Worm (Caenorhabditis elegans) whole organism, L1 larva: Measurements from ENCODE around the gene cest-9.2.

ENCODE experiments used
- C04F5.9 ChIP-seq: sonication (generic microtip); optimal IDR thresholded peaks from 2 replicates; lab custom pipeline; 2016; ENCODE audit warnings: missing genetic modification characterization, missing compliant biosample characterization
- C16A3.4 ChIP-seq: fragments of 150-350 bp; optimal IDR thresholded peaks from 2 replicates; lab custom pipeline; 2014; ENCODE audit warnings: missing biosample characterization, missing genetic modification characterization
- Y116A8C.19 ChIP-seq: sonication (generic microtip); optimal IDR thresholded peaks from 2 replicates; lab custom pipeline; 2016; ENCODE audit warnings: missing compliant biosample characterization, missing genetic modification characterization, borderline replicate concordance
- aly-2 ChIP-seq: fragments of 150-350 bp; optimal IDR thresholded peaks from 2 replicates; lab custom pipeline; 2014; ENCODE audit warnings: missing biosample characterization, missing genetic modification characterization
- ama-1 ChIP-seq: fragments of 150-350 bp; optimal IDR thresholded peaks from 2 replicates; lab custom pipeline; 2014
- blmp-1 ChIP-seq: fragments of 150-350 bp; optimal IDR thresholded peaks from 2 replicates; lab custom pipeline; 2014; ENCODE audit warnings: missing biosample characterization, missing genetic modification characterization
- ceh-63 ChIP-seq: fragments of 200-800 bp; sonication (Bioruptor generic); optimal IDR thresholded peaks from 2 replicates; lab custom pipeline; 2018; ENCODE audit warnings: mild to moderate bottlenecking, missing genetic modification characterization, missing compliant biosample characterization
- ceh-82 ChIP-seq, 3 experiments: fragments of 150-350 bp in 1 of 3; sonication (generic microtip) in 2 of 3; optimal IDR thresholded peaks; 2 replicates each; lab custom pipeline; 2014 to 2017; ENCODE audit warnings: missing biosample characterization in 3 of 3, missing genetic modification characterization in 3 of 3
- ceh-88 ChIP-seq: fragments of 200-800 bp; sonication (Bioruptor generic); IDR thresholded peaks from 2 replicates; pipeline ENCODE4 v1.3.6; 2022; ENCODE audit warnings: missing genetic modification characterization, missing compliant biosample characterization
- ceh-90 ChIP-seq: sonication (generic microtip); optimal IDR thresholded peaks from 2 replicates; lab custom pipeline; 2016; ENCODE audit warnings: missing genetic modification characterization, missing compliant biosample characterization
- dpl-1 ChIP-seq, 3 experiments: fragments of 150-350 bp in 2 of 3; sonication (generic microtip) in 1 of 3; optimal IDR thresholded peaks; 2 replicates each; lab custom pipeline; 2014 to 2017; ENCODE audit warnings: missing biosample characterization in 3 of 3, missing genetic modification characterization in 3 of 3, missing genetic modification reagents in 3 of 3
- fkh-10 ChIP-seq: sonication (generic microtip); optimal IDR thresholded peaks from 2 replicates; lab custom pipeline; 2017; ENCODE audit warnings: missing biosample characterization, missing genetic modification reagents, missing genetic modification characterization
- fkh-4 ChIP-seq: sonication (generic microtip); optimal IDR thresholded peaks from 2 replicates; lab custom pipeline; 2016; ENCODE audit warnings: missing compliant biosample characterization, missing genetic modification characterization, borderline replicate concordance
- fkh-8 ChIP-seq: sonication (generic microtip); optimal IDR thresholded peaks from 2 replicates; lab custom pipeline; 2016; ENCODE audit warnings: mild to moderate bottlenecking, missing genetic modification characterization, missing compliant biosample characterization
- hlh-17 ChIP-seq: fragments of 200-800 bp; sonication (Bioruptor generic); optimal IDR thresholded peaks from 2 replicates; lab custom pipeline; 2018; ENCODE audit warnings: missing genetic modification characterization, mild to moderate bottlenecking, missing compliant biosample characterization, moderate library complexity, borderline replicate concordance
- hlh-4 ChIP-seq: sonication (generic microtip); optimal IDR thresholded peaks from 2 replicates; lab custom pipeline; 2016; ENCODE audit warnings: mild to moderate bottlenecking, missing genetic modification characterization, missing compliant biosample characterization
- isw-1 ChIP-seq: fragments of 200-800 bp; sonication (Bioruptor generic); IDR thresholded peaks from 2 replicates; pipeline ENCODE4 v1.3.6; 2022; ENCODE audit warnings: missing genetic modification characterization, missing compliant biosample characterization
- lin-14 ChIP-seq: fragments of 200-800 bp; sonication (Bioruptor generic); optimal IDR thresholded peaks from 2 replicates; lab custom pipeline; 2018; ENCODE audit warnings: mild to moderate bottlenecking, missing genetic modification characterization, moderate library complexity, missing compliant biosample characterization
- lin-15B ChIP-seq: fragments of 150-350 bp; sonication (generic microtip); optimal IDR thresholded peaks from 3 replicates; lab custom pipeline; 2014; ENCODE audit warnings: missing biosample characterization, missing genetic modification characterization
- lir-3 ChIP-seq: sonication (generic microtip); optimal IDR thresholded peaks from 2 replicates; lab custom pipeline; 2016; ENCODE audit warnings: mild to moderate bottlenecking, missing genetic modification characterization, moderate library complexity, missing compliant biosample characterization; ENCODE audit not compliant: poor library complexity
- mab-9 ChIP-seq: fragments of 200-800 bp; sonication (Bioruptor generic); IDR thresholded peaks from 2 replicates; pipeline ENCODE4 v1.3.6; 2022; ENCODE audit warnings: missing genetic modification reagents, missing genetic modification characterization, missing compliant biosample characterization
- mdl-1 ChIP-seq, 2 experiments: fragments of 150-350 bp; optimal IDR thresholded peaks; 2 replicates each; lab custom pipeline; 2014 to 2017; ENCODE audit warnings: missing biosample characterization in 2 of 2, missing genetic modification characterization in 2 of 2, inconsistent platforms in 1 of 2
- mef-2 ChIP-seq: fragments of 150-350 bp; optimal IDR thresholded peaks from 2 replicates; lab custom pipeline; 2014; ENCODE audit warnings: missing biosample characterization, missing genetic modification characterization
- mep-1 ChIP-seq: fragments of 150-350 bp; optimal IDR thresholded peaks from 2 replicates; lab custom pipeline; 2014; ENCODE audit warnings: missing biosample characterization, missing genetic modification characterization
- nhr-11 ChIP-seq: fragments of 150-350 bp; optimal IDR thresholded peaks from 2 replicates; lab custom pipeline; 2014; ENCODE audit warnings: missing biosample characterization, missing genetic modification characterization
- nhr-12 ChIP-seq: sonication (generic microtip); optimal IDR thresholded peaks from 2 replicates; lab custom pipeline; 2017; ENCODE audit warnings: missing biosample characterization, missing genetic modification characterization
- nhr-71 ChIP-seq: sonication (generic microtip); optimal IDR thresholded peaks from 2 replicates; lab custom pipeline; 2016; ENCODE audit warnings: mild to moderate bottlenecking, missing genetic modification characterization, moderate library complexity, missing compliant biosample characterization
- nhr-76 ChIP-seq: sonication (generic microtip); optimal IDR thresholded peaks from 2 replicates; lab custom pipeline; 2017; ENCODE audit warnings: missing biosample characterization, missing genetic modification characterization
- nhr-90 ChIP-seq: sonication (generic microtip); optimal IDR thresholded peaks from 2 replicates; lab custom pipeline; 2016; ENCODE audit warnings: mild to moderate bottlenecking, missing genetic modification characterization, missing compliant biosample characterization; ENCODE audit not compliant: poor library complexity
- pag-3 ChIP-seq: sonication (generic microtip); optimal IDR thresholded peaks from 2 replicates; lab custom pipeline; 2017; ENCODE audit warnings: missing genetic modification characterization, mild to moderate bottlenecking, missing compliant biosample characterization, antibody characterized with exemption, borderline replicate concordance; ENCODE audit not compliant: insufficient read depth
- pax-3 ChIP-seq: fragments of 200-800 bp; sonication (Bioruptor generic); optimal IDR thresholded peaks from 2 replicates; lab custom pipeline; 2018; ENCODE audit warnings: mild to moderate bottlenecking, missing genetic modification characterization, moderate library complexity, missing compliant biosample characterization
- skn-1 ChIP-seq: fragments of 150-350 bp; optimal IDR thresholded peaks from 2 replicates; lab custom pipeline; 2014; ENCODE audit warnings: missing biosample characterization, missing genetic modification characterization
- snu-23 ChIP-seq: sonication (generic microtip); optimal IDR thresholded peaks from 2 replicates; lab custom pipeline; 2016; ENCODE audit warnings: missing genetic modification characterization, missing compliant biosample characterization
- sptf-1 ChIP-seq: fragments of 150-350 bp; optimal IDR thresholded peaks from 2 replicates; lab custom pipeline; 2014; ENCODE audit warnings: missing biosample characterization, missing genetic modification characterization
- swsn-7 ChIP-seq: sonication (generic microtip); optimal IDR thresholded peaks from 2 replicates; lab custom pipeline; 2016; ENCODE audit warnings: missing genetic modification characterization, missing compliant biosample characterization
- tlp-1 ChIP-seq: fragments of 150-350 bp; optimal IDR thresholded peaks from 2 replicates; lab custom pipeline; 2014; ENCODE audit warnings: missing biosample characterization, missing genetic modification characterization
- unc-86 ChIP-seq: sonication (generic microtip); optimal IDR thresholded peaks from 2 replicates; lab custom pipeline; 2016; ENCODE audit warnings: missing genetic modification characterization, missing compliant biosample characterization
- xbp-1 ChIP-seq: sonication (generic microtip); optimal IDR thresholded peaks from 2 replicates; lab custom pipeline; 2016; ENCODE audit warnings: missing genetic modification characterization, missing compliant biosample characterization
- zag-1 ChIP-seq: fragments of 150-350 bp; optimal IDR thresholded peaks from 2 replicates; lab custom pipeline; 2014; ENCODE audit warnings: missing biosample characterization, missing genetic modification characterization
- ztf-11 ChIP-seq, 2 experiments: sonication (generic microtip); optimal IDR thresholded peaks; 2 replicates each; lab custom pipeline; 2016 to 2017; ENCODE audit warnings: missing genetic modification characterization in 2 of 2, missing biosample characterization in 1 of 2, missing compliant biosample characterization in 1 of 2

The cest-9.2 gene

ce11 chrX:12260381-12260931 lies 38.5 kb downstream of the cest-9.2 start, which contains the start of gene E01G6.1:
E01G6.1 (plus strand) TSS chrX:12260881.
- TF ChIP-seq nhr-11 (tag; lab: Kevin White, UChicago) (no peak), pag-3 (no peak), nhr-71 (tag; lab: Kevin White, UChicago) (no peak), Y116A8C.19 (tag; lab: Kevin White, UChicago) (no peak), dpl-1 (GFP tag; optimal IDR thresholded peaks at IDR 0.05; lab: Kevin White, UChicago) (no peak), mab-9 (GFP tag; lab: Robert Waterston, UW) (no peak), skn-1 (tag; lab: Kevin White, UChicago) (no peak), fkh-10 (GFP tag; lab: Kevin White, UChicago) (no peak), snu-23 (no peak), hlh-4 (no peak), zag-1 (no peak), nhr-12 (tag; lab: Kevin White, UChicago) (no peak), nhr-90 (tag; lab: Kevin White, UChicago) (no peak), ceh-90 (tag; lab: Kevin White, UChicago) (no peak), sptf-1 (tag; lab: Kevin White, UChicago) (no peak), nhr-76 (tag; lab: Kevin White, UChicago) (no peak), ceh-88 (GFP tag; lab: Robert Waterston, UW) (no peak), C04F5.9 (tag; lab: Kevin White, UChicago) (no peak)
- TF ChIP-seq, all 84 proteins: peak for 0

ce11 chrX:12270841-12271240 lies 48.9 kb downstream of the cest-9.2 start, which contains the start of gene otpl-8:
otpl-8 (minus strand) TSS chrX:12270941.
- TF ChIP-seq xbp-1 (tag; lab: Kevin White, UChicago) (no peak), C16A3.4 (tag; lab: Kevin White, UChicago) (no peak), aly-2 (tag; lab: Kevin White, UChicago) (no peak), unc-86 (tag; lab: Kevin White, UChicago) (no peak), isw-1 (GFP tag; lab: Robert Waterston, UW) (no peak), sptf-1 (tag; lab: Kevin White, UChicago) (no peak), ama-1 (lab: Kevin White, UChicago) (no peak), pag-3 (no peak)
- TF ChIP-seq, all 84 proteins: peak for 0

ce11 chrX:12273870-12274269 lies 52.0 kb downstream of the cest-9.2 start, which contains the start of gene H19J13.2:
H19J13.2 (minus strand) TSS chrX:12273970.
- TF ChIP-seq lir-3 (tag; lab: Kevin White, UChicago): no peak
- no peak for TF ChIP-seq isw-1 (GFP tag; lab: Robert Waterston, UW)
- TF ChIP-seq pag-3: no peak
- no peak for TF ChIP-seq mef-2 (tag; lab: Kevin White, UChicago)
- no peak for TF ChIP-seq ceh-82 (tag; optimal IDR thresholded peaks at IDR 0.05; lab: Kevin White, UChicago)
- no peak for TF ChIP-seq tlp-1 (tag; lab: Kevin White, UChicago)
- no peak for TF ChIP-seq blmp-1 (tag; lab: Kevin White, UChicago)
- TF ChIP-seq, all 84 proteins: peak for 0

ce11 chrX:12275577-12275976 lies 53.7 kb downstream of the cest-9.2 start, which contains the start of gene C04B4.6:
C04B4.6 (minus strand) TSS chrX:12275677.
- TF ChIP-seq pax-3 (tag; lab: Kevin White, UChicago): no peak
- no peak for TF ChIP-seq lin-14 (GFP tag; lab: Kevin White, UChicago)
- TF ChIP-seq ztf-11 (tag; optimal IDR thresholded peaks at IDR 0.05; lab: Kevin White, UChicago): no peak
- no peak for TF ChIP-seq mdl-1 (tag; optimal IDR thresholded peaks at IDR 0.05; lab: Kevin White, UChicago)
- no peak for TF ChIP-seq mep-1 (tag; lab: Kevin White, UChicago)
- TF ChIP-seq hlh-17: no peak
- TF ChIP-seq fkh-8 (tag; lab: Kevin White, UChicago): no peak
- TF ChIP-seq lin-15B: no peak
- TF ChIP-seq ceh-63: no peak
- TF ChIP-seq swsn-7 (tag; lab: Kevin White, UChicago): no peak
- no peak for TF ChIP-seq fkh-4 (tag; lab: Kevin White, UChicago)
